Fruit fly (Drosophila melanogaster) whole organism, embryonic: Measurements from ENCODE around the gene ND-30.

ENCODE experiments used
- Ada2b ChIP-seq: fragments of 200-800 bp; sonication (Bioruptor generic); IDR thresholded peaks from 2 replicates; pipeline ENCODE4 v1.3.6; 2022; ENCODE audit warnings: missing biosample characterization, missing genetic modification characterization
- CG10565 ChIP-seq: fragments of 200-800 bp; sonication (Bioruptor generic); optimal IDR thresholded peaks from 3 replicates; lab custom pipeline; 2016; ENCODE audit warnings: missing biosample characterization, mild to moderate bottlenecking, missing genetic modification characterization
- CG11696 ChIP-seq: fragments of 200-800 bp; sonication (Bioruptor generic); IDR thresholded peaks from 2 replicates; pipeline ENCODE4 v1.3.6; 2022; ENCODE audit warnings: missing biosample characterization, missing genetic modification characterization
- CG11723 ChIP-seq: fragments of 200-800 bp; sonication (Bioruptor generic); optimal IDR thresholded peaks from 2 replicates; lab custom pipeline; 2017; ENCODE audit warnings: missing biosample characterization, mild to moderate bottlenecking, missing genetic modification characterization
- CG14441 ChIP-seq: fragments of 200-800 bp; sonication (Bioruptor generic); IDR thresholded peaks from 2 replicates; pipeline ENCODE4 v1.3.6; 2022; ENCODE audit warnings: missing biosample characterization, missing genetic modification characterization
- CG1529 ChIP-seq: fragments of 200-800 bp; sonication (Bioruptor generic); optimal IDR thresholded peaks from 3 replicates; lab custom pipeline; 2018; ENCODE audit warnings: missing biosample characterization, missing genetic modification characterization
- CG1602 ChIP-seq: fragments of 200-800 bp; sonication (Bioruptor generic); optimal IDR thresholded peaks from 3 replicates; lab custom pipeline; 2016; ENCODE audit warnings: missing biosample characterization, missing genetic modification characterization
- CG1647 ChIP-seq: fragments of 200-800 bp; sonication (Bioruptor generic); optimal IDR thresholded peaks from 3 replicates; lab custom pipeline; 2016; ENCODE audit warnings: missing biosample characterization, missing genetic modification characterization
- CG17568 ChIP-seq: fragments of 200-800 bp; sonication (Bioruptor generic); optimal IDR thresholded peaks from 2 replicates; lab custom pipeline; 2018; ENCODE audit warnings: missing biosample characterization, mild to moderate bottlenecking, missing genetic modification characterization, moderate library complexity
- CG17802 ChIP-seq: fragments of 200-800 bp; sonication (Bioruptor generic); optimal IDR thresholded peaks from 2 replicates; lab custom pipeline; 2018; ENCODE audit warnings: missing biosample characterization, mild to moderate bottlenecking, missing genetic modification characterization, moderate library complexity
- CG18011 ChIP-seq: fragments of 200-800 bp; sonication (Bioruptor generic); optimal IDR thresholded peaks from 2 replicates; lab custom pipeline; 2017; ENCODE audit warnings: missing biosample characterization, missing genetic modification characterization, mild to moderate bottlenecking, moderate library complexity, missing genotype
- CG18599 ChIP-seq: fragments of 200-800 bp; sonication (Bioruptor generic); optimal IDR thresholded peaks from 3 replicates; lab custom pipeline; 2017; ENCODE audit warnings: missing biosample characterization, missing genetic modification characterization, mild to moderate bottlenecking, moderate library complexity, missing genetic modification reagents
- CG3163 ChIP-seq: fragments of 200-800 bp; sonication (Bioruptor generic); optimal IDR thresholded peaks from 3 replicates; lab custom pipeline; 2016; ENCODE audit warnings: missing biosample characterization, missing genetic modification characterization
- CG4360 ChIP-seq: fragments of 200-800 bp; sonication (Bioruptor generic); IDR thresholded peaks from 2 replicates; pipeline ENCODE4 v1.3.6; 2022; ENCODE audit warnings: missing biosample characterization, missing genetic modification characterization
- CG6175 ChIP-seq: fragments of 200-800 bp; sonication (Bioruptor generic); IDR thresholded peaks from 3 replicates; pipeline ENCODE4 v1.3.6; 2022; ENCODE audit warnings: missing biosample characterization, missing genetic modification characterization
- CG6689 ChIP-seq: fragments of 200-800 bp; sonication (Bioruptor generic); IDR thresholded peaks from 2 replicates; pipeline ENCODE4 v1.3.6; 2022; ENCODE audit warnings: missing biosample characterization, missing genetic modification characterization
- CG7839 ChIP-seq: fragments of 200-800 bp; sonication (Bioruptor generic); optimal IDR thresholded peaks from 3 replicates; lab custom pipeline; 2018; ENCODE audit warnings: missing biosample characterization, mild to moderate bottlenecking, missing genetic modification characterization, moderate library complexity
- CG7928 ChIP-seq: fragments of 200-800 bp; sonication (Bioruptor generic); optimal IDR thresholded peaks from 2 replicates; lab custom pipeline; 2017; ENCODE audit warnings: missing biosample characterization, mild to moderate bottlenecking, missing genetic modification characterization
- CG7963 ChIP-seq: fragments of 200-800 bp; sonication (Bioruptor generic); IDR thresholded peaks from 3 replicates; pipeline ENCODE4 v1.3.6; 2022; ENCODE audit warnings: missing biosample characterization, missing genetic modification characterization; ENCODE audit not compliant: partially characterized antibody
- CG7987 ChIP-seq: fragments of 200-800 bp; sonication (Bioruptor generic); optimal IDR thresholded peaks from 2 replicates; lab custom pipeline; 2018; ENCODE audit warnings: missing biosample characterization, mild to moderate bottlenecking, missing genetic modification characterization, moderate library complexity
- D19B ChIP-seq: fragments of 200-800 bp; sonication (Bioruptor generic); optimal IDR thresholded peaks from 2 replicates; lab custom pipeline; 2017; ENCODE audit warnings: missing biosample characterization, mild to moderate bottlenecking, missing genetic modification characterization
- Deaf1 ChIP-seq: fragments of 200-800 bp; optimal IDR thresholded peaks from 3 replicates; lab custom pipeline; 2019; ENCODE audit warnings: missing biosample characterization, mild to moderate bottlenecking, missing genetic modification characterization, moderate library complexity
- Dll ChIP-seq: fragments of 200-800 bp; sonication (Bioruptor generic); IDR thresholded peaks from 4 replicates; pipeline ENCODE4 v1.3.6; 2022; ENCODE audit warnings: missing biosample characterization, missing genetic modification characterization; ENCODE audit not compliant: partially characterized antibody
- Doc3 ChIP-seq: fragments of 200-800 bp; sonication (Bioruptor generic); IDR thresholded peaks from 3 replicates; pipeline ENCODE4 v1.3.6; 2022; ENCODE audit warnings: missing biosample characterization, missing genetic modification characterization; ENCODE audit not compliant: partially characterized antibody
- Fer1 ChIP-seq: fragments of 200-800 bp; sonication (Bioruptor generic); optimal IDR thresholded peaks from 2 replicates; lab custom pipeline; 2017; ENCODE audit warnings: missing biosample characterization, mild to moderate bottlenecking, missing genetic modification characterization
- Gsc ChIP-seq: fragments of 200-800 bp; sonication (Bioruptor generic); IDR thresholded peaks from 2 replicates; pipeline ENCODE4 v1.3.6; 2022; ENCODE audit warnings: missing biosample characterization, missing genetic modification characterization
- Nf-YA ChIP-seq: fragments of 200-800 bp; sonication (Bioruptor generic); IDR thresholded peaks from 2 replicates; pipeline ENCODE4 v1.3.6; 2022; ENCODE audit warnings: missing biosample characterization, missing genetic modification characterization
- Pdp1 ChIP-seq, 2 experiments: fragments of 200-800 bp; sonication (Bioruptor generic); optimal IDR thresholded peaks; 3 replicates each; lab custom pipeline; 2016; ENCODE audit warnings: missing biosample characterization in 2 of 2, missing genetic modification characterization in 2 of 2, mild to moderate bottlenecking in 1 of 2, moderate library complexity in 1 of 2
- Spps ChIP-seq: fragments of 200-800 bp; sonication (Bioruptor generic); optimal IDR thresholded peaks from 2 replicates; lab custom pipeline; 2018; ENCODE audit warnings: missing biosample characterization, mild to moderate bottlenecking, missing genetic modification characterization
- Xbp1 ChIP-seq: fragments of 200-800 bp; sonication (Bioruptor generic); optimal IDR thresholded peaks from 3 replicates; lab custom pipeline; 2016; ENCODE audit warnings: missing biosample characterization, mild to moderate bottlenecking, missing genetic modification characterization
- ara ChIP-seq: fragments of 200-800 bp; sonication (Bioruptor generic); IDR thresholded peaks from 2 replicates; pipeline ENCODE4 v1.3.6; 2022; ENCODE audit warnings: missing biosample characterization, missing genetic modification characterization
- ash1 ChIP-seq: fragments of 200-800 bp; sonication (Bioruptor generic); optimal IDR thresholded peaks from 2 replicates; lab custom pipeline; 2018; ENCODE audit warnings: missing biosample characterization, mild to moderate bottlenecking, missing genetic modification characterization
- bab2 ChIP-seq: fragments of 200-800 bp; sonication (Bioruptor generic); optimal IDR thresholded peaks from 2 replicates; lab custom pipeline; 2016; ENCODE audit warnings: missing biosample characterization, missing genetic modification characterization
- btn ChIP-seq: fragments of 200-800 bp; sonication (Bioruptor generic); optimal IDR thresholded peaks from 2 replicates; lab custom pipeline; 2016; ENCODE audit warnings: missing biosample characterization, missing genetic modification characterization
- ci ChIP-seq: fragments of 200-800 bp; sonication (Bioruptor generic); IDR thresholded peaks from 3 replicates; pipeline ENCODE4 v1.3.6; 2022; ENCODE audit warnings: missing biosample characterization, missing genetic modification characterization
- corto ChIP-seq: fragments of 200-800 bp; sonication (Bioruptor generic); optimal IDR thresholded peaks from 2 replicates; lab custom pipeline; 2016; ENCODE audit warnings: missing biosample characterization, mild to moderate bottlenecking, missing genetic modification characterization, moderate library complexity
- en ChIP-seq: fragments of 200-800 bp; sonication (Bioruptor generic); optimal IDR thresholded peaks from 2 replicates; lab custom pipeline; 2016; ENCODE audit warnings: missing biosample characterization, missing genetic modification characterization
- grau ChIP-seq: fragments of 200-800 bp; optimal IDR thresholded peaks from 3 replicates; lab custom pipeline; 2019; ENCODE audit warnings: missing biosample characterization, mild to moderate bottlenecking, missing genetic modification characterization, moderate library complexity
- hbn ChIP-seq: fragments of 200-800 bp; sonication (Bioruptor generic); IDR thresholded peaks from 2 replicates; pipeline ENCODE4 v1.3.6; 2022; ENCODE audit warnings: missing biosample characterization, missing genetic modification characterization; ENCODE audit not compliant: partially characterized antibody
- lov ChIP-seq, 2 experiments: fragments of 200-800 bp in 1 of 2; fragments of >200 bp in 1 of 2; sonication (Bioruptor generic) in 1 of 2; IDR thresholded peaks in 1 of 2; optimal IDR thresholded peaks in 1 of 2; 2 replicates in 1 of 2; 3 replicates in 1 of 2; pipeline versions ENCODE4 v1.3.6 to Lab custom; 2017 to 2022; ENCODE audit warnings: missing biosample characterization in 1 of 2, missing genetic modification characterization in 1 of 2
- nerfin-2 ChIP-seq: fragments of 200-800 bp; sonication (Bioruptor generic); IDR thresholded peaks from 2 replicates; pipeline ENCODE4 v1.3.6; 2022; ENCODE audit warnings: missing biosample characterization, missing genetic modification characterization; ENCODE audit not compliant: partially characterized antibody
- pan ChIP-seq, 4 experiments: fragments of >200 bp in 3 of 4; fragments of 200-800 bp in 1 of 4; sonication (Bioruptor generic) in 1 of 4; optimal IDR thresholded peaks in 3 of 4; IDR thresholded peaks in 1 of 4; 2 replicates each; pipeline versions ENCODE4 v1.3.6 to Lab custom; 2017 to 2022; ENCODE audit warnings: missing biosample characterization in 2 of 4, missing genetic modification characterization in 2 of 4, mixed read lengths in 1 of 4
- pros ChIP-seq: fragments of 200-800 bp; sonication (Bioruptor generic); optimal IDR thresholded peaks from 3 replicates; lab custom pipeline; 2019; ENCODE audit warnings: missing biosample characterization, mild to moderate bottlenecking, missing genetic modification characterization, moderate library complexity
- run ChIP-seq: fragments of 200-800 bp; sonication (Bioruptor generic); optimal IDR thresholded peaks from 3 replicates; lab custom pipeline; 2018; ENCODE audit warnings: missing biosample characterization, mild to moderate bottlenecking, missing genetic modification characterization
- sug ChIP-seq: fragments of 200-800 bp; optimal IDR thresholded peaks from 2 replicates; lab custom pipeline; 2019; ENCODE audit warnings: missing biosample characterization, mild to moderate bottlenecking, missing genetic modification characterization, moderate library complexity
- tx ChIP-seq: fragments of 200-800 bp; sonication (Bioruptor generic); optimal IDR thresholded peaks from 2 replicates; lab custom pipeline; 2016; ENCODE audit warnings: missing biosample characterization, missing genetic modification characterization
- usp ChIP-seq: fragments of >200 bp; optimal IDR thresholded peaks from 2 replicates; lab custom pipeline; 2017; ENCODE audit warnings: missing biosample characterization, missing genetic modification characterization

ND-30 gene

DNA sequence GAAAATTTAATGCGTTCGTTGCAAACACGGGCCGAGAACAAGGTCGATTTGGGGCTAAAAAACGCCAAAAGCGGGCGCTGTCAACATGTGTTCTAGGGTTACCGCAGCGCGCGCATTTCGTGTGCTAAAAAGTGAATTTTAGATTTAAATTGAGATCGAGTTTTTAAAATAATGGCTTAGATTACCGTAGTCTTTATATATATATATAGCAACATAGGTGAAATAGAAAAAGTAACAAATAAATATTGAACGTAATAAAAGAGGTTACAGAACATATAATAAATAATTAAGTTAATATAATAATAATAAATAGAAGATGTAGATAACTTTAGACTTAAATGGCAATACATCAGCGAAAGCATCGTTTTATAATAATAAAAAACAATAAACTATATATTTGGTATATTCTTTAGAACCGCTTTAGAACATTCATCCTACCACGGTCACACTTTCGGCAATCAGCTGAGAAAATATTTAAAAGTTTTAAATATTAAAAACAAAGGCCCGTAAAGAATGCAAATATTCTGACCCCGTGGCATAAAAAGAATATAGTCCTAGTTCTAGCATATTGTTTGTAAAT is 15.9 kb downstream of the ND-30 start, which contains the start of the genes CG11537 and Alg2 (continued):
- no peak for TF ChIP-seq Gsc
- no peak for TF ChIP-seq ara (GFP tag; lab: Robert Waterston, UW)
- TF ChIP-seq run (tag; lab: Kevin White, UChicago), result no peak
- TF ChIP-seq CG3163, result no peak
- no peak for TF ChIP-seq en (GFP tag; lab: Kevin White, UChicago)
- TF ChIP-seq Doc3 (GFP tag; lab: Robert Waterston, UW), result no peak
- no peak for TF ChIP-seq CG11723 (GFP tag; lab: Kevin White, UChicago)
- no peak for TF ChIP-seq bab2 (GFP tag; lab: Kevin White, UChicago)
- no peak for TF ChIP-seq ash1 (GFP tag; lab: Kevin White, UChicago)
- TF ChIP-seq D19B, result no peak
- TF ChIP-seq CG17802, result peak; percentile 49
- TF ChIP-seq CG10565 (GFP tag; lab: Kevin White, UChicago), result no peak
- TF ChIP-seq tx (GFP tag; lab: Kevin White, UChicago), result no peak
- no peak for TF ChIP-seq btn (GFP tag; lab: Kevin White, UChicago)
- TF ChIP-seq CG6175 (GFP tag; lab: Robert Waterston, UW), result no peak
- TF ChIP-seq CG18011 (GFP tag; lab: Kevin White, UChicago), result no peak
- no peak for TF ChIP-seq CG17568 (GFP tag; lab: Kevin White, UChicago)
- no peak for TF ChIP-seq CG6689
- TF ChIP-seq lov (optimal IDR thresholded peaks at IDR 0.05; lab: Kevin White, UChicago), result no peak
- TF ChIP-seq lov (GFP tag; IDR thresholded peaks at IDR 0.05; lab: Robert Waterston, UW), result no peak
- TF ChIP-seq CG1647, result no peak
- no peak for TF ChIP-seq Dll (GFP tag; lab: Robert Waterston, UW)
- TF ChIP-seq CG7839 (tag; lab: Kevin White, UChicago), result peak; percentile 21
- no peak for TF ChIP-seq CG11696 (GFP tag; lab: Robert Waterston, UW)
- peak; percentile 7 for TF ChIP-seq CG1602 (GFP tag; lab: Kevin White, UChicago)
- peak; percentile 44 for TF ChIP-seq grau (tag; lab: Kevin White, UChicago)
- TF ChIP-seq Fer1, result no peak
- no peak for TF ChIP-seq usp (GFP tag; lab: Kevin White, UChicago)
- TF ChIP-seq corto (GFP tag; lab: Kevin White, UChicago), result no peak
- no peak for TF ChIP-seq pros (GFP tag; lab: Kevin White, UChicago)
- no peak for TF ChIP-seq CG1529 (GFP tag; lab: Kevin White, UChicago)
- no peak for TF ChIP-seq Spps (tag; lab: Kevin White, UChicago)
- TF ChIP-seq CG7987 (GFP tag; lab: Kevin White, UChicago), result no peak
- peak; percentile 52 for TF ChIP-seq Deaf1 (tag; lab: Kevin White, UChicago)

DNA sequence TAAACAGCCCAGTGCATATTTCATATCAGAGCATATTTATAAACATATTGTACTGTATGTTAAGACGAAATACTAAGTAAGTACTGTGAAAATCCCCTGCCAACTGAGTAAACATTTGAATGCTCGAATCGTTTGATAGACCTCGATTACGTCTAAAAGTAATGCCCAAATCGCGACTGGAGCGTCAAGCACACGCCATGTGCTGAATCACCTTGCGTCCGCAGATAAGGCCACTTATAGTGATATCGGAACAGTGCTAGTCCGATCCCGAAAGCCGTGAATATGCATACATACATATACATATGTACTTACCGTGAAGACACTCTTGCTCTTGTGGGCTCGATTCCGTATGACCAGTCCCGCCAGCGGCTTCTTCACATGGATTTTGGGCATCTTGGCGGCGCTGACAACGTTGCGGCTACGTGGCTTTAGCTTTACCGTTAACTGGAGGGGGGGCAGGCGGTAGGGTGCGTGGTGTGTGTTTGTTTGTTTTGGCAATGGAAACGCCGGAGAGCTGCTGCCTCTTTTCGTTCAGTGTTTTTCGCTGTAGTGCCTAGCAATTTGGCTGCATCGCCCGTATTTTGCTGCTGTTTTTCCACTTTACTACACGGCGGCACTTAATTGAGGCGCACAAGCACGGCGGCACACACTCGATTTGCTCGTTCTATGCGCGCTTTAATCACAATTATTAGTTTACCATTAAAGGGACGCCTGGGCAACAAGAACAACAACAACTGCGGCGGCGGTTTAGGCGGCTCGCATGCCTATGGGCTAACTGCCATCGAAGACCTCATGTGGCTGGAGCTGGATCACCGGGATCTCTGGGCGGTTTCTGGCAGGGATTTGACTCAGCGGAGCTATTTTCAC is 16.6 kb downstream of the ND-30 start:
- TF ChIP-seq ci (GFP tag; lab: Robert Waterston, UW), result peak; percentile 9; the same call in 1 of the 3 replicates
- TF ChIP-seq CG18599 (GFP tag; lab: Kevin White, UChicago), result peak; percentile 1
- TF ChIP-seq Gsc, result no peak
- TF ChIP-seq Pdp1 (GFP tag; optimal IDR thresholded peaks at IDR 0.05; lab: Kevin White, UChicago), result peak in 1 of 2 experiments; percentile 26
- no peak for TF ChIP-seq nerfin-2 (GFP tag; lab: Robert Waterston, UW)
- TF ChIP-seq pan (optimal IDR thresholded peaks at IDR 0.05; lab: Kevin White, UChicago), result no peak
- no peak for TF ChIP-seq pan (GFP tag; optimal IDR thresholded peaks at IDR 0.05 in 1 of 2, IDR thresholded peaks at IDR 0.05 in 1 of 2)
- 0 out of 2 replicates have a peak, but pooled peaks have one; percentile 12 for TF ChIP-seq CG14441
- 0 out of 2 replicates have a peak, but pooled peaks have one; percentile 13 for TF ChIP-seq hbn (GFP tag; lab: Robert Waterston, UW)
- no peak for TF ChIP-seq Nf-YA (GFP tag; lab: Robert Waterston, UW)
- TF ChIP-seq CG7963, result no peak
- TF ChIP-seq sug (tag; lab: Kevin White, UChicago), result peak; percentile 57
- TF ChIP-seq CG4360 (GFP tag; lab: Robert Waterston, UW), result peak; percentile 72
- no peak for TF ChIP-seq Ada2b (GFP tag; lab: Robert Waterston, UW)
- TF ChIP-seq CG7928 (GFP tag; lab: Kevin White, UChicago), result no peak
- peak; percentile 1 for TF ChIP-seq CG17568 (GFP tag; lab: Kevin White, UChicago)
- TF ChIP-seq Xbp1 (GFP tag; lab: Kevin White, UChicago), result peak; percentile 57
